Worm (Caenorhabditis elegans): ENCODE measurements around the gene his-69.

Gene his-69

ce11 chrIII:4018095-4018498 lies 40.4 kb downstream of the his-69 start (continued):
- TF ChIP-seq zag-1 (tag; optimal IDR thresholded peaks at IDR 0.05) (peak; percentile 24), fkh-4 (tag; optimal IDR thresholded peaks at IDR 0.05; ENCODE audit: borderline replicate concordance) (no peak), rnt-1 (tag; optimal IDR thresholded peaks at IDR 0.05) (peak; percentile 37), egl-27 (tag; optimal IDR thresholded peaks at IDR 0.05) (peak in 1 of 2 experiments; percentile 4), ceh-8 (GFP tag; optimal IDR thresholded peaks at IDR 0.05) (peak; percentile 53), dsc-1 (tag; optimal IDR thresholded peaks at IDR 0.05) (peak; percentile 32), ets-5 (GFP tag; IDR thresholded peaks at IDR 0.05) (no peak), mab-9 (GFP tag; IDR thresholded peaks at IDR 0.05) (no peak), nhr-90 (tag; optimal IDR thresholded peaks at IDR 0.05; ENCODE audit: poor library complexity) (no peak), ces-1 (GFP tag; optimal IDR thresholded peaks at IDR 0.05) (no peak), ceh-63 (GFP tag; optimal IDR thresholded peaks at IDR 0.05) (no peak), tlp-1 (tag; optimal IDR thresholded peaks at IDR 0.05) (no peak), unc-30 (tag; optimal IDR thresholded peaks at IDR 0.05) (no peak), snu-23 (GFP tag; optimal IDR thresholded peaks at IDR 0.05) (peak; percentile 37), nhr-76 (tag; optimal IDR thresholded peaks at IDR 0.05) (no peak), ceh-88 (GFP tag; IDR thresholded peaks at IDR 0.05) (no peak), sptf-1 (tag; optimal IDR thresholded peaks at IDR 0.05) (no peak), ztf-4 (tag; optimal IDR thresholded peaks at IDR 0.05) (no peak), nhr-84 (tag; optimal IDR thresholded peaks at IDR 0.05) (no peak), fkh-10 (GFP tag; optimal IDR thresholded peaks at IDR 0.05) (peak; percentile 1), grh-1 (GFP tag; IDR thresholded peaks at IDR 0.05) (no peak), Y116A8C.19 (tag; optimal IDR thresholded peaks at IDR 0.05; ENCODE audit: borderline replicate concordance) (no peak), isw-1 (GFP tag; IDR thresholded peaks at IDR 0.05) (peak; percentile 68), C16A3.4 (tag; optimal IDR thresholded peaks at IDR 0.05) (peak; percentile 4), efl-1 (optimal IDR thresholded peaks at IDR 0.05) (peak; percentile 43 to 59), efl-1 (GFP tag; optimal IDR thresholded peaks at IDR 0.05 in 1 of 2) (peak; percentile 40 to 89), lin-35 (GFP tag; optimal IDR thresholded peaks at IDR 0.05) (peak in 1 of 2 experiments; percentile 47), dpl-1 (GFP tag; optimal IDR thresholded peaks at IDR 0.05) (peak in 2 of 3 experiments; percentile 40 to 48), C34B4.2 (tag; optimal IDR thresholded peaks at IDR 0.05) (no peak), nhr-47 (tag; optimal IDR thresholded peaks at IDR 0.05) (peak; percentile 62), nhr-85 (tag) (peak; percentile 65), blmp-1 (tag; optimal IDR thresholded peaks at IDR 0.05) (no peak), nhr-20 (tag; optimal IDR thresholded peaks at IDR 0.05) (no peak), lsy-2 (tag; optimal IDR thresholded peaks at IDR 0.05) (peak; percentile 8 to 78), zip-4 (GFP tag; optimal IDR thresholded peaks at IDR 0.05) (peak; percentile 97), nhr-237 (tag; optimal IDR thresholded peaks at IDR 0.05) (peak; percentile 10), nhr-28 (tag; optimal IDR thresholded peaks at IDR 0.05) (no peak), swsn-7 (tag; optimal IDR thresholded peaks at IDR 0.05) (peak; percentile 28), pax-3 (tag; optimal IDR thresholded peaks at IDR 0.05) (no peak), nhr-71 (tag; optimal IDR thresholded peaks at IDR 0.05) (peak; percentile 62), nhr-11 (tag; optimal IDR thresholded peaks at IDR 0.05) (no peak), mdl-1 (tag; optimal IDR thresholded peaks at IDR 0.05) (no peak), mep-1 (tag; optimal IDR thresholded peaks at IDR 0.05) (peak; percentile 75), snpc-4 (tag; optimal IDR thresholded peaks at IDR 0.05) (peak; percentile 71), F16B12.6 (tag; optimal IDR thresholded peaks at IDR 0.05) (peak; percentile 50), elt-3 (tag; optimal IDR thresholded peaks at IDR 0.05) (no peak), unc-86 (tag; optimal IDR thresholded peaks at IDR 0.05) (peak; percentile 35), ama-1 (optimal IDR thresholded peaks at IDR 0.05) (no peak), unc-130 (tag; optimal IDR thresholded peaks at IDR 0.05) (no peak), egl-13 (tag; optimal IDR thresholded peaks at IDR 0.05) (peak; percentile 29), sup-37 (GFP tag; optimal IDR thresholded peaks at IDR 0.05) (no peak), skn-1 (tag; optimal IDR thresholded peaks at IDR 0.05) (peak; percentile 81), ceh-90 (tag; optimal IDR thresholded peaks at IDR 0.05) (peak; percentile 25)
